Worm (Caenorhabditis elegans): ENCODE measurements around the gene F30H5.3.
A peak's percentile ranks its signal among the peaks of the same experiment; 100 is the strongest.

Gene F30H5.3

DNA sequence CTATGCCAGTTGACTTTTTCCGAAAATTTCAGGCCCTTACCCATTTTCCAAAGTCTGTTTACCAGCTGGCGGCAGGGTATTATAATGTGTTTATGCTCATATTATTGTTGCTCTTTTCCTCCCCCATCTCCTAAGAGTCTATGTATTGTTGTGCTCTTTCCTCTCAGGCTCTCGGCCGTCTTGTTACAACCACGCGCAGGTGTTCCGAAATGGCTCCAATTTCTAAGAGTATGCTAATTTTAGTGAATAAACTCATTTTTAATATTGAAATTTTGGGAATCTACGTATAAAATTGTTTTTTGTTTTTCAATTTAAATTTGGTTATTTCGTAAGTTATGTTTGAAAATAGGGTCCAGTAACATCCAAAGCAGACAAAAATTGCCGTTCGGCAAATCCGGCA lies 46.1 kb upstream of the F30H5.3 start:
- TF ChIP-seq nfya-1 (tag; optimal IDR thresholded peaks at IDR 0.05; ENCODE audit: insufficient read depth) (no peak), unc-62 (GFP tag; optimal IDR thresholded peaks at IDR 0.05) (no peak), ceh-16 (tag; optimal IDR thresholded peaks at IDR 0.05) (no peak), ZK546.5 (tag; optimal IDR thresholded peaks at IDR 0.05) (no peak), snpc-4 (tag; optimal IDR thresholded peaks at IDR 0.05) (no peak), hmg-11 (tag; optimal IDR thresholded peaks at IDR 0.05) (no peak), egl-5 (tag; optimal IDR thresholded peaks at IDR 0.05) (no peak), nhr-25 (tag; optimal IDR thresholded peaks at IDR 0.05) (no peak), unc-39 (tag; optimal IDR thresholded peaks at IDR 0.05) (no peak), fkh-2 (tag; optimal IDR thresholded peaks at IDR 0.05) (no peak), mdl-1 (tag; optimal IDR thresholded peaks at IDR 0.05) (no peak), R02D3.7 (tag; optimal IDR thresholded peaks at IDR 0.05) (no peak), nhr-23 (tag; optimal IDR thresholded peaks at IDR 0.05) (no peak), lin-39 (tag; optimal IDR thresholded peaks at IDR 0.05) (no peak), jun-1 (tag; optimal IDR thresholded peaks at IDR 0.05) (no peak), nhr-237 (tag; optimal IDR thresholded peaks at IDR 0.05) (no peak), daf-12 (tag; optimal IDR thresholded peaks at IDR 0.05) (no peak), sea-2 (GFP tag; optimal IDR thresholded peaks at IDR 0.05) (no peak)

DNA sequence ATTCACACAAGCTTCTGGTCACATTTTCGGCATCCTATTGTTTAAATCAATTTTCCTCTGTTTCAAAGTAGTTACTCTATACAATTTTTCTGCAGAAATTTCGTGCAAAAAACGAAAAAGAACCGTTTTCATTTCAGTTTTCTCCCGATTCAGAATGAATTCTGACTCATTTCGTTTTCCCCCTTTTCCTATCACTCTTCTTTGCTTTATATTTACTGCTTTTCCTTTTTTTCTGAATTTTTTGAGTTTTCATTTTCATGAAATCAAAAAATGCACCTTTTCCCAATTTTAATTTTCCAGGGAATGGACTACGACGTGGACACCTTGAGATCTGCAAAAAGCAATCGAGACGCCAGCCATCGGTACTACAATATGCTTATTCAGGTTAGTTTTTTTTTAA lies 43.6 kb upstream of the F30H5.3 start, which contains the start of gene B0353.1:
TSS of gene B0353.1 (plus strand) at position 301 of the 400 bp plus-strand sequence.
- TF ChIP-seq ceh-82 (tag; optimal IDR thresholded peaks at IDR 0.05) (no peak), ztf-11 (tag; optimal IDR thresholded peaks at IDR 0.05) (no peak)

DNA sequence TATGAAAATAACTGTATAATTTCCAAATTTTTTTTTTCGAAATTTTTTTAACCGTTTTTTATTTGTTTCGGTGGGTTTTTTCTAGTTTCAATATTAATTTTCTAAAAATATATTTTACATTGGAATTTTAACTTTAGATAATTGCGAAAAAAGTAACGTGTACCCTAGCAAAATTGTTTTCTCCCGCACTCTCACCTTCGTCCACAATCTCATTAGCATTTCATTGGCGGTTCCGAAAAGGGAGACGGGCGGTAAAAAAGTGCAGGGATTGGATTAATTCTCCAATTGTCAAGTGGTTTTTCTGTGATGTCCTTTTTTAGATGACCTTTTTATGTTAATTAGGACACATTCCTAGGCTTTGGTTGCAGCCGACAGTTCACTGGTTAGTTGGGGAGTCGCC lies 37.2 kb upstream of the F30H5.3 start:
- no peak for TF ChIP-seq sea-2 (GFP tag; optimal IDR thresholded peaks at IDR 0.05)
- no peak for TF ChIP-seq nhr-12 (tag; optimal IDR thresholded peaks at IDR 0.05)
- TF ChIP-seq fkh-2 (tag; optimal IDR thresholded peaks at IDR 0.05) = no peak
- TF ChIP-seq nhr-43 (tag; optimal IDR thresholded peaks at IDR 0.05; ENCODE audit: poor library complexity, severe bottlenecking) = no peak
- TF ChIP-seq ceh-82 (tag; optimal IDR thresholded peaks at IDR 0.05) = no peak
- no peak for TF ChIP-seq nhr-77 (tag; optimal IDR thresholded peaks at IDR 0.05)
- TF ChIP-seq nhr-28 (tag; optimal IDR thresholded peaks at IDR 0.05) = no peak
- TF ChIP-seq lsy-12 (tag; optimal IDR thresholded peaks at IDR 0.05) = no peak
- no peak for TF ChIP-seq ZK546.5 (tag; optimal IDR thresholded peaks at IDR 0.05)
- no peak for TF ChIP-seq mml-1 (tag; optimal IDR thresholded peaks at IDR 0.05)
- no peak for TF ChIP-seq pqm-1 (tag; optimal IDR thresholded peaks at IDR 0.05)
- no peak for TF ChIP-seq nhr-237 (tag; optimal IDR thresholded peaks at IDR 0.05)
- TF ChIP-seq ama-1 (optimal IDR thresholded peaks at IDR 0.05) = no peak
- TF ChIP-seq nhr-11 (tag; optimal IDR thresholded peaks at IDR 0.05) = no peak
- no peak for TF ChIP-seq lin-15B (tag; optimal IDR thresholded peaks at IDR 0.05)

DNA sequence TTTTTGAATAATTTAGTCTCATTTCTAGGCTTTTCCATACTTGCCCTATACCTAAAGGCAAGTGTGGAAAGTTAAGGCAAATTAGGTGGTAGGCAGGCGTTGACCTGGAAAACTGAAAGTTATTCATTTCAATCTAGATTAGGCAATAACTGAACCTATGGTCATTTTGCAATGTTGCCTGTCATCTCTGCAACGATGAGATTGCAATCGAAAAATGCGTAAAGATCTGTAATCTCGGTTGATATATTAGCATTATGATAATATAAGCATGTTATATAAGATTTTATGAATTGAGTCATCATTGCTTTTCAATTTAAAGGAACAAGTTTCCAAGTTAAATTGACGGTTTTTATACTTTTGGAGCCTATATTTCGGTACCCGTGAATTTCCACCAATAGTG lies 35.7 kb upstream of the F30H5.3 start:
- no peak for TF ChIP-seq ceh-9 (tag; optimal IDR thresholded peaks at IDR 0.05)
- TF ChIP-seq ZK546.5 (tag; optimal IDR thresholded peaks at IDR 0.05) = no peak
- peak; percentile 85 for TF ChIP-seq elt-1 (tag; optimal IDR thresholded peaks at IDR 0.05)

DNA sequence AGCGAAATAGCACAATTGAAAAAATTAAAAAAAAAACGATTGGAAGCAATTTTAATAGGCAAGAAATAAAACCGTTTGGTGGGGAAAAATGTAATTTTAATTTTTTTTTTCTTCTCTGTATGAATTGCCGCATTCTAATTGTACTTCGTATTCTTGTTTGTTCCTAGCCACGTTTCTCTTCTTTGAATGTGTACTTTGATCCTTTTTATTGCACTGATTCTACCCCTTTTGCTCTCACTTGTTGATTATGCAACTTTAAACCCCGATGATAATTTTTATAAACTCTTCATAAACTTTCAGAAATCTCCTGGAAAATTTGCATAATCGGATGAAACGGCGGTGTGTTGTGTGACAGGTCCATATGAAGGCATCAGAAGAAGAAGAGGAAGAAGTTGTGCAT lies 29.7 kb upstream of the F30H5.3 start, which contains the start of gene T22F7.1:
TSS of gene T22F7.1 (plus strand) at position 301 of the 400 bp plus-strand sequence.
- TF ChIP-seq fos-1 (tag; optimal IDR thresholded peaks at IDR 0.05) = no peak
- no peak for TF ChIP-seq R02D3.7 (tag; optimal IDR thresholded peaks at IDR 0.05)
- no peak for TF ChIP-seq egl-5 (tag; optimal IDR thresholded peaks at IDR 0.05)
- TF ChIP-seq ceh-9 (tag; optimal IDR thresholded peaks at IDR 0.05) = no peak
- no peak for TF ChIP-seq elt-2 (tag; optimal IDR thresholded peaks at IDR 0.05)
- TF ChIP-seq nhr-25 (tag; optimal IDR thresholded peaks at IDR 0.05) = no peak
- TF ChIP-seq nhr-237 (tag; optimal IDR thresholded peaks at IDR 0.05) = no peak
- TF ChIP-seq nfya-1 (tag; optimal IDR thresholded peaks at IDR 0.05; ENCODE audit: insufficient read depth) = no peak
- no peak for TF ChIP-seq aly-2 (tag; optimal IDR thresholded peaks at IDR 0.05)
- TF ChIP-seq ama-1 (optimal IDR thresholded peaks at IDR 0.05) = no peak
- no peak for TF ChIP-seq ztf-4 (tag; optimal IDR thresholded peaks at IDR 0.05)
- TF ChIP-seq tbx-2 (tag; optimal IDR thresholded peaks at IDR 0.05) = no peak
- no peak for TF ChIP-seq nhr-28 (tag; optimal IDR thresholded peaks at IDR 0.05)
- no peak for TF ChIP-seq pha-4 (tag; optimal IDR thresholded peaks at IDR 0.05)
- TF ChIP-seq unc-62 (GFP tag; optimal IDR thresholded peaks at IDR 0.05) = no peak
